Fruit fly (Drosophila melanogaster) whole organism, wandering third instar larva: Measurements from ENCODE around the gene Spn75F.

Source experiments
- Abd-B ChIP-seq: fragments of >200 bp; optimal IDR thresholded peaks from 2 replicates; lab custom pipeline; 2017; ENCODE audit warnings: missing biosample characterization, missing genetic modification characterization
- CG32264 ChIP-seq: fragments of 200-800 bp; sonication (Bioruptor generic); optimal IDR thresholded peaks from 2 replicates; lab custom pipeline; 2016; ENCODE audit warnings: missing biosample characterization, missing genetic modification characterization
- CG9705 ChIP-seq: fragments of 200-800 bp; sonication (Bioruptor generic); optimal IDR thresholded peaks from 2 replicates; lab custom pipeline; 2018; ENCODE audit warnings: missing biosample characterization, mild to moderate bottlenecking, missing genetic modification characterization
- CrebA ChIP-seq: fragments of 200-800 bp; sonication (Bioruptor generic); optimal IDR thresholded peaks from 2 replicates; lab custom pipeline; 2016; ENCODE audit warnings: missing biosample characterization, mild to moderate bottlenecking, missing genetic modification characterization, borderline replicate concordance
- Dfd ChIP-seq: fragments of >200 bp; optimal IDR thresholded peaks from 2 replicates; lab custom pipeline; 2017; ENCODE audit warnings: missing biosample characterization, missing genetic modification characterization
- Dif ChIP-seq: fragments of 200-275, 200-300 bp; sonication (Bioruptor generic); optimal IDR thresholded peaks from 2 replicates; lab custom pipeline; 2018; ENCODE audit warnings: missing biosample characterization, missing genetic modification characterization; ENCODE audit not compliant: partially characterized antibody
- GATAd ChIP-seq: sonication (Bioruptor generic); optimal IDR thresholded peaks from 2 replicates; lab custom pipeline; 2016; ENCODE audit warnings: missing biosample characterization, missing genetic modification characterization
- HLH106 ChIP-seq: fragments of 200-800 bp; optimal IDR thresholded peaks from 3 replicates; lab custom pipeline; 2019; ENCODE audit warnings: missing biosample characterization, mild to moderate bottlenecking, missing genetic modification characterization, moderate library complexity
- Hnf4 ChIP-seq: fragments of 200-800 bp; sonication (Bioruptor generic); optimal IDR thresholded peaks from 2 replicates; lab custom pipeline; 2016; ENCODE audit warnings: missing biosample characterization, mild to moderate bottlenecking, missing genetic modification characterization
- Hr78 ChIP-seq: fragments of >200 bp; optimal IDR thresholded peaks from 2 replicates; lab custom pipeline; 2017; ENCODE audit warnings: missing biosample characterization, missing genetic modification characterization
- Hr83 ChIP-seq: fragments of 200-300 bp; sonication (Bioruptor generic); optimal IDR thresholded peaks from 2 replicates; lab custom pipeline; 2016; ENCODE audit warnings: missing biosample characterization, mild to moderate bottlenecking, missing genetic modification characterization, moderate library complexity; ENCODE audit not compliant: poor library complexity, severe bottlenecking
- Jra ChIP-seq: sonication (Bioruptor generic); optimal IDR thresholded peaks from 2 replicates; lab custom pipeline; 2016; ENCODE audit warnings: missing biosample characterization, missing genetic modification characterization
- Mio ChIP-seq: sonication (Bioruptor generic); optimal IDR thresholded peaks from 2 replicates; lab custom pipeline; 2016; ENCODE audit warnings: missing biosample characterization, missing genetic modification characterization
- Myc ChIP-seq: fragments of >200 bp; optimal IDR thresholded peaks from 2 replicates; lab custom pipeline; 2017
- N ChIP-seq: fragments of >200 bp; optimal IDR thresholded peaks from 2 replicates; lab custom pipeline; 2018; ENCODE audit warnings: missing biosample characterization, missing external identifiers, missing genetic modification characterization
- OdsH ChIP-seq: fragments of 200-800 bp; sonication (Bioruptor generic); optimal IDR thresholded peaks from 2 replicates; lab custom pipeline; 2016; ENCODE audit warnings: missing biosample characterization, mild to moderate bottlenecking, missing genetic modification characterization
- Rel ChIP-seq, 2 experiments: fragments of 200-800 bp; sonication (Bioruptor generic) in 1 of 2; optimal IDR thresholded peaks; 2 replicates in 1 of 2; 3 replicates in 1 of 2; lab custom pipeline; 2016 to 2019; ENCODE audit warnings: mild to moderate bottlenecking in 2 of 2, missing biosample characterization in 2 of 2, missing genetic modification characterization in 2 of 2, moderate library complexity in 1 of 2
- Sp1 ChIP-seq: fragments of 200-800 bp; sonication (Bioruptor generic); optimal IDR thresholded peaks from 3 replicates; lab custom pipeline; 2019; ENCODE audit warnings: missing biosample characterization, mild to moderate bottlenecking, missing genetic modification characterization, moderate library complexity
- Vsx2 ChIP-seq: fragments of 200-300, 225-300 bp; sonication (Bioruptor generic); optimal IDR thresholded peaks from 2 replicates; lab custom pipeline; 2018; ENCODE audit warnings: missing biosample characterization, missing genetic modification characterization; ENCODE audit not compliant: partially characterized antibody
- br ChIP-seq: fragments of 200-800 bp; sonication (Bioruptor generic); optimal IDR thresholded peaks from 2 replicates; lab custom pipeline; 2016; ENCODE audit warnings: missing biosample characterization, missing genetic modification characterization
- brk ChIP-seq: fragments of 200-800 bp; sonication (Bioruptor generic); optimal IDR thresholded peaks from 2 replicates; lab custom pipeline; 2016; ENCODE audit warnings: missing biosample characterization, mild to moderate bottlenecking, missing genetic modification characterization
- dl ChIP-seq, 2 experiments: fragments of 175-275, 200-275 bp in 1 of 2; fragments of 200-275 bp in 1 of 2; sonication (Bioruptor generic); optimal IDR thresholded peaks; lab custom pipeline; 2018; ENCODE audit warnings: mild to moderate bottlenecking in 2 of 2, missing biosample characterization in 2 of 2, missing genetic modification characterization in 2 of 2, moderate library complexity in 2 of 2; ENCODE audit not compliant: partially characterized antibody in 2 of 2, insufficient read depth in 1 of 2
- dmrt93B ChIP-seq: fragments of 200-800 bp; sonication (Bioruptor generic); optimal IDR thresholded peaks from 2 replicates; lab custom pipeline; 2018; ENCODE audit warnings: missing biosample characterization, mild to moderate bottlenecking, missing genetic modification characterization
- dsf ChIP-seq: sonication (Bioruptor generic); optimal IDR thresholded peaks from 2 replicates; lab custom pipeline; 2016; ENCODE audit warnings: missing biosample characterization, missing genetic modification characterization, borderline replicate concordance
- ey ChIP-seq: fragments of 200-800 bp; sonication (Bioruptor generic); optimal IDR thresholded peaks from 2 replicates; lab custom pipeline; 2016; ENCODE audit warnings: missing biosample characterization, missing genetic modification characterization
- foxo ChIP-seq, 2 experiments: fragments of 200-800 bp; sonication (Bioruptor generic); optimal IDR thresholded peaks; 2 replicates in 1 of 2; 3 replicates in 1 of 2; lab custom pipeline; 2016 to 2017; ENCODE audit warnings: missing biosample characterization in 2 of 2, missing genetic modification characterization in 2 of 2
- fru ChIP-seq: fragments of 200-800 bp; sonication (Bioruptor generic); optimal IDR thresholded peaks from 3 replicates; lab custom pipeline; 2016; ENCODE audit warnings: missing biosample characterization, mild to moderate bottlenecking, missing genetic modification characterization
- h ChIP-seq: fragments of 200-800 bp; sonication (Bioruptor generic); optimal IDR thresholded peaks from 3 replicates; lab custom pipeline; 2016; ENCODE audit warnings: missing biosample characterization, mild to moderate bottlenecking, missing genetic modification characterization
- jim ChIP-seq: fragments of 175-275, 200-325 bp; sonication (Bioruptor generic); optimal IDR thresholded peaks from 2 replicates; lab custom pipeline; 2016; ENCODE audit warnings: missing biosample characterization, mild to moderate bottlenecking, missing genetic modification characterization
- lola ChIP-seq: fragments of >200 bp; optimal IDR thresholded peaks from 2 replicates; lab custom pipeline; 2017; ENCODE audit warnings: missing biosample characterization, missing genetic modification characterization
- pan ChIP-seq: fragments of >200 bp; optimal IDR thresholded peaks from 2 replicates; lab custom pipeline; 2017
- psq ChIP-seq: fragments of 200-800 bp; sonication (Bioruptor generic); optimal IDR thresholded peaks from 3 replicates; lab custom pipeline; 2017; ENCODE audit warnings: missing biosample characterization, mild to moderate bottlenecking, missing genetic modification characterization, moderate library complexity
- rgr ChIP-seq: fragments of 200-800 bp; sonication (Bioruptor generic); optimal IDR thresholded peaks from 3 replicates; lab custom pipeline; 2016; ENCODE audit warnings: missing biosample characterization, mild to moderate bottlenecking, missing genetic modification characterization
- sage ChIP-seq: fragments of 200-800 bp; sonication (Bioruptor generic); optimal IDR thresholded peaks from 2 replicates; lab custom pipeline; 2016; ENCODE audit warnings: missing biosample characterization, mild to moderate bottlenecking, missing genetic modification characterization
- sv ChIP-seq: fragments of 200-800 bp; sonication (Bioruptor generic); optimal IDR thresholded peaks from 3 replicates; lab custom pipeline; 2016; ENCODE audit warnings: missing biosample characterization, missing genetic modification characterization
- tai ChIP-seq: sonication (Bioruptor generic); optimal IDR thresholded peaks from 2 replicates; lab custom pipeline; 2016; ENCODE audit warnings: missing biosample characterization, missing genetic modification characterization
- usp ChIP-seq: fragments of >200 bp; optimal IDR thresholded peaks from 2 replicates; lab custom pipeline; 2017; ENCODE audit warnings: missing biosample characterization, missing genetic modification characterization
- woc ChIP-seq: sonication (Bioruptor generic); optimal IDR thresholded peaks from 2 replicates; lab custom pipeline; 2016; ENCODE audit warnings: missing biosample characterization, mild to moderate bottlenecking, missing genetic modification characterization

Gene Spn75F

dm6 chr3L:19166298-19166937, 37.0 kb upstream of the Spn75F start (continued):
- TF ChIP-seq jim (GFP tag; lab: Kevin White, UChicago) = no peak
- peak; percentile 48 for TF ChIP-seq CG9705

DNA sequence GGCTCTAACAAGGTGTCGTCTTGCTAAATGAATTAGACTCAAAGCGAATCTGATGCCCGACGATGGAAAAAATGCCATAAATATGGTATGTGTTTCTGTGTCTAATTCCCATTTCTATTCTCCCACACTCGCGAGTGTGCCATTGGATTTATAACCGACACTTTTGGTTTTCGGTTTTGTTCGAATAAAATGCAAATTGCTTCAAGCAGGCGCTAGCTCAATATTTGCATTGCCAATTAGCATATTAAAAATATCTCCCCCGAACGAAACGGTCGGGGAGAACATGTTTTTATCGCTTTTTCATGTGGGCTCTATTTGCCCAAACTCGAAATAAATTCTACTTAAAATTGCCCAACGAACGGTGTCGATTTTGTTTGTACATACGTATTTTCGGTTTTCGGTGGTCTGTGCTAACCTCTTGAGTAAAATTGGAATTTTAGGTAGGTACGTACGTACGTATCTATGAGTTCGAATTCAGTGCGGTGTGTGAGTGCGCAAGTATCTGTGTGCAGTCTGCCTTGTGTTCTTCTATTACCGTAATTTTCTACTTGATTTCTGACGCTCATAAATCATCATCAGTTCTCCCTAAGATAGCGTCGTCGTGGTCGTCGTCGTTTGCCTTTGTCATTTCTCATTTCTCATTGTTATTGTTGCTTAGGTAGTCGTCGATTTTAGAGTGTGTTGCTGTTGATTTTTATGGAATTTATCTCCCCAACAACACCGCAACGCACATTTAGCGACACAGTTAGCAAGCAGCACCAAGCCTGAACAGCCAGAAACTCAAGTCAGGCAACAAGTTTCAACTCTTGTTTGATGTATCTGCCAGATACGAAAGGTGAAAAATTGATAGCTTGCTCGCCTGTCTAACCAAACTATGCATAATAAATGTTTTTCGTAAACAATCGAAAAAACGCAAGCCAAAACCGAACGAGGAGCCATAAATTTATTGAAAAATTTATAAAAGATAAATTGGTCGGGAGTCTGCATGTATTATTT, 35.6 kb upstream of the Spn75F start:
- TF ChIP-seq woc (GFP tag; lab: Kevin White, UChicago) = no peak
- no peak for TF ChIP-seq OdsH (GFP tag; lab: Kevin White, UChicago)
- TF ChIP-seq Vsx2 (GFP tag; lab: Kevin White, UChicago) = no peak
- TF ChIP-seq Dfd (GFP tag; lab: Kevin White, UChicago) = no peak
- TF ChIP-seq dsf = no peak
- no peak for TF ChIP-seq Hr78 (GFP tag; lab: Kevin White, UChicago)
- TF ChIP-seq br = no peak
- TF ChIP-seq brk (GFP tag; lab: Kevin White, UChicago) = no peak
- TF ChIP-seq fru (GFP tag; lab: Kevin White, UChicago) = no peak
- no peak for TF ChIP-seq GATAd (GFP tag; lab: Kevin White, UChicago)

DNA sequence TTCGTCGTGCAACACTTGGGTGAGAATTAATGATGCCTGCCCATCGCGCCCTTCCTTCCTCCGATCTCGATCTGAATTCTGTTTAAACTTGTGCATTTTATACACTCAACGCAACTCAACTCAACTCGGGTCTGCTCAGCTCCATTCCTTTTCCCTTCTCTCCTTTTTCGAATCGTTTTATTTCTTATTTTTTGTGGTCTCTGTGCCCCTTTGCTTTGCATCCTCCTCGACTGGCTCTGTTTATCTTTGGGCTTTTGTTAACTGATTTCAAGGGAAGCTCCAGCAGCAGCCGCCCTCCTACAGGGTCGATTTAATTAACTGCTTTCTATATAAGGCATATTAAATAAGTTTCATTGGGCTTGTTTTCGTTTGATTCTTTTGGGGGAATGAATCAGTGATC, 34.3 kb upstream of the Spn75F start:
- TF ChIP-seq CG9705 (no peak), Hnf4 (GFP tag; lab: Kevin White, UChicago) (peak; percentile 14), psq (GFP tag; lab: Kevin White, UChicago) (peak; percentile 68), dmrt93B (GFP tag; lab: Kevin White, UChicago) (no peak)

dm6 chr3L:19162586-19163310, 33.3 kb upstream of the Spn75F start:
- TF ChIP-seq jim (GFP tag; lab: Kevin White, UChicago) (no peak), Hr83 (GFP tag; lab: Kevin White, UChicago) (no peak), psq (GFP tag; lab: Kevin White, UChicago) (peak; percentile 78), Abd-B (GFP tag; lab: Kevin White, UChicago) (no peak), woc (GFP tag; lab: Kevin White, UChicago) (peak; percentile 53), CG32264 (GFP tag; lab: Kevin White, UChicago) (no peak), Hnf4 (GFP tag; lab: Kevin White, UChicago) (peak; percentile 15), Hr78 (GFP tag; lab: Kevin White, UChicago) (no peak), Vsx2 (GFP tag; lab: Kevin White, UChicago) (no peak), brk (GFP tag; lab: Kevin White, UChicago) (peak; percentile 34), N (GFP tag; lab: Kevin White, UChicago) (no peak), dl (GFP tag; optimal IDR thresholded peaks at IDR 0.05; lab: Kevin White, UChicago; ENCODE audit: insufficient read depth in 1 of 2, partially characterized antibody in 2 of 2) (no peak), usp (no peak), HLH106 (tag; lab: Kevin White, UChicago) (peak; percentile 85), dsf (no peak), Mio (no peak), Sp1 (GFP tag; lab: Kevin White, UChicago) (peak; percentile 87), ey (no peak), GATAd (GFP tag; lab: Kevin White, UChicago) (no peak), h (GFP tag; lab: Kevin White, UChicago) (peak; percentile 43), Myc (lab: Kevin White, UChicago) (no peak), br (peak; percentile 16), sage (GFP tag; lab: Kevin White, UChicago) (no peak), tai (GFP tag; lab: Kevin White, UChicago) (no peak), lola (no peak), sv (GFP tag; lab: Kevin White, UChicago) (peak; percentile 5), CG9705 (no peak), pan (no peak), Rel (GFP tag; optimal IDR thresholded peaks at IDR 0.05; lab: Kevin White, UChicago) (no peak), Rel (tag; optimal IDR thresholded peaks at IDR 0.05; lab: Kevin White, UChicago) (peak; percentile 1), Dfd (GFP tag; lab: Kevin White, UChicago) (no peak), Jra (no peak), CrebA (GFP tag; lab: Kevin White, UChicago) (no peak), foxo (GFP tag; optimal IDR thresholded peaks at IDR 0.05; lab: Kevin White, UChicago) (peak in 1 of 2 experiments; percentile 78), Dif (GFP tag; lab: Kevin White, UChicago) (no peak), fru (GFP tag; lab: Kevin White, UChicago) (peak; percentile 74), rgr (peak; percentile 64)
